Fruit fly (Drosophila melanogaster) whole organism, embryonic: ENCODE results near the gene Osi2.

Source experiments
- Antp ChIP-seq: fragments of 200-800 bp; sonication (Bioruptor generic); optimal IDR thresholded peaks from 3 replicates; lab custom pipeline; 2016; ENCODE audit warnings: missing biosample characterization, missing genetic modification characterization
- B-H2 ChIP-seq: fragments of 200-800 bp; sonication (Bioruptor generic); optimal IDR thresholded peaks from 2 replicates; lab custom pipeline; 2018; ENCODE audit warnings: missing biosample characterization, mild to moderate bottlenecking, missing genetic modification characterization
- CG10267 ChIP-seq: fragments of 200-800 bp; sonication (Bioruptor generic); optimal IDR thresholded peaks from 2 replicates; lab custom pipeline; 2018; ENCODE audit warnings: missing biosample characterization, mild to moderate bottlenecking, missing genetic modification characterization, moderate library complexity
- CG10321 ChIP-seq: fragments of 200-800 bp; sonication (Bioruptor generic); IDR thresholded peaks from 2 replicates; pipeline ENCODE4 v1.3.6; 2022; ENCODE audit warnings: missing biosample characterization, missing genetic modification characterization
- CG11456 ChIP-seq: fragments of 200-800 bp; sonication (Bioruptor generic); IDR thresholded peaks from 3 replicates; pipeline ENCODE4 v1.3.6; 2022; ENCODE audit warnings: missing biosample characterization, missing genetic modification characterization
- CG12219 ChIP-seq: fragments of 200-800 bp; sonication (Bioruptor generic); optimal IDR thresholded peaks from 3 replicates; lab custom pipeline; 2018; ENCODE audit warnings: missing biosample characterization, mild to moderate bottlenecking, missing genetic modification characterization
- CG12659 ChIP-seq: fragments of 200-800 bp; sonication (Bioruptor generic); optimal IDR thresholded peaks from 3 replicates; lab custom pipeline; 2017; ENCODE audit warnings: mild to moderate bottlenecking, missing biosample characterization, missing genetic modification reagents, missing genetic modification characterization
- CG12769 ChIP-seq: fragments of 200-800 bp; sonication (Bioruptor generic); optimal IDR thresholded peaks from 2 replicates; lab custom pipeline; 2019; ENCODE audit warnings: missing biosample characterization, mild to moderate bottlenecking, missing genetic modification characterization, moderate library complexity
- CG14710 ChIP-seq: fragments of 200-800 bp; sonication (Bioruptor generic); optimal IDR thresholded peaks from 3 replicates; lab custom pipeline; 2019; ENCODE audit warnings: missing biosample characterization, mild to moderate bottlenecking, missing genetic modification characterization, moderate library complexity
- CG17186 ChIP-seq: fragments of 200-800 bp; sonication (Bioruptor generic); optimal IDR thresholded peaks from 3 replicates; lab custom pipeline; 2017; ENCODE audit warnings: missing biosample characterization, missing genetic modification reagents, missing genetic modification characterization
- CG18764 ChIP-seq: fragments of 200-800 bp; sonication (Bioruptor generic); optimal IDR thresholded peaks from 3 replicates; lab custom pipeline; 2016; ENCODE audit warnings: missing biosample characterization, missing genetic modification characterization
- CG3281 ChIP-seq: fragments of 200-800 bp; sonication (Bioruptor generic); optimal IDR thresholded peaks from 3 replicates; lab custom pipeline; 2017; ENCODE audit warnings: missing biosample characterization, mild to moderate bottlenecking, missing genetic modification characterization
- CG33557 ChIP-seq: fragments of 200-800 bp; sonication (Bioruptor generic); optimal IDR thresholded peaks from 2 replicates; lab custom pipeline; 2019; ENCODE audit warnings: missing biosample characterization, mild to moderate bottlenecking, missing genetic modification characterization, moderate library complexity
- CG43689 ChIP-seq: fragments of 200-800 bp; sonication (Bioruptor generic); IDR thresholded peaks from 2 replicates; pipeline ENCODE4 v1.3.6; 2022; ENCODE audit warnings: missing biosample characterization, missing genetic modification characterization
- CG4854 ChIP-seq: fragments of 200-800 bp; sonication (Bioruptor generic); optimal IDR thresholded peaks from 2 replicates; lab custom pipeline; 2016; ENCODE audit warnings: missing biosample characterization, missing genetic modification characterization, inconsistent platforms
- CG6654 ChIP-seq: fragments of 200-800 bp; sonication (Bioruptor generic); optimal IDR thresholded peaks from 2 replicates; lab custom pipeline; 2017; ENCODE audit warnings: missing biosample characterization, mild to moderate bottlenecking, missing genetic modification characterization
- CG9876 ChIP-seq: fragments of 200-800 bp; sonication (Bioruptor generic); optimal IDR thresholded peaks from 2 replicates; lab custom pipeline; 2016; ENCODE audit warnings: missing biosample characterization, missing genetic modification characterization
- CHES-1-like ChIP-seq: fragments of 200-800 bp; sonication (Bioruptor generic); optimal IDR thresholded peaks from 2 replicates; lab custom pipeline; 2016; ENCODE audit warnings: missing biosample characterization, missing genetic modification characterization
- Dad ChIP-seq: fragments of 200-800 bp; sonication (Bioruptor generic); optimal IDR thresholded peaks from 3 replicates; lab custom pipeline; 2016; ENCODE audit warnings: missing biosample characterization, missing genetic modification characterization
- Deaf1 ChIP-seq: fragments of 200-800 bp; optimal IDR thresholded peaks from 3 replicates; lab custom pipeline; 2019; ENCODE audit warnings: missing biosample characterization, mild to moderate bottlenecking, missing genetic modification characterization, moderate library complexity
- Dref ChIP-seq: fragments of 200-800 bp; sonication (Bioruptor generic); IDR thresholded peaks from 2 replicates; pipeline ENCODE4 v1.3.6; 2022; ENCODE audit warnings: missing biosample characterization, missing genetic modification characterization
- Ets65A ChIP-seq: fragments of 200-800 bp; sonication (Bioruptor generic); peaks from one replicate; lab custom pipeline; 2016; ENCODE audit warnings: missing biosample characterization, missing genetic modification characterization
- Hmr ChIP-seq: fragments of 200-800 bp; sonication (Bioruptor generic); optimal IDR thresholded peaks from 3 replicates; lab custom pipeline; 2017; ENCODE audit warnings: mild to moderate bottlenecking, missing biosample characterization, missing genetic modification reagents, missing genetic modification characterization
- Kr ChIP-seq: fragments of 200-800 bp; sonication (Bioruptor generic); optimal IDR thresholded peaks from 2 replicates; lab custom pipeline; 2017; ENCODE audit warnings: missing biosample characterization, mild to moderate bottlenecking, missing genetic modification characterization
- Nf-YA ChIP-seq: fragments of 200-800 bp; sonication (Bioruptor generic); IDR thresholded peaks from 2 replicates; pipeline ENCODE4 v1.3.6; 2022; ENCODE audit warnings: missing biosample characterization, missing genetic modification characterization
- Nf-YC ChIP-seq: fragments of 200-800 bp; optimal IDR thresholded peaks from 3 replicates; lab custom pipeline; 2019; ENCODE audit warnings: missing biosample characterization, mild to moderate bottlenecking, missing genetic modification characterization, moderate library complexity
- Scr ChIP-seq: fragments of 200-800 bp; sonication (Bioruptor generic); IDR thresholded peaks from 2 replicates; pipeline ENCODE4 v1.3.6; 2022; ENCODE audit warnings: missing biosample characterization, missing genetic modification characterization; ENCODE audit not compliant: partially characterized antibody
- Usf ChIP-seq: fragments of 200-800 bp; sonication (Bioruptor generic); optimal IDR thresholded peaks from 2 replicates; lab custom pipeline; 2017; ENCODE audit warnings: missing genotype, missing biosample characterization, missing genetic modification characterization
- ac ChIP-seq: fragments of 200-800 bp; sonication (Bioruptor generic); optimal IDR thresholded peaks from 3 replicates; lab custom pipeline; 2017; ENCODE audit warnings: missing biosample characterization, mild to moderate bottlenecking, missing genetic modification characterization
- amos ChIP-seq: fragments of 200-800 bp; sonication (Bioruptor generic); IDR thresholded peaks from 2 replicates; pipeline ENCODE4 v1.3.6; 2022; ENCODE audit warnings: missing biosample characterization, missing genetic modification characterization; ENCODE audit not compliant: partially characterized antibody
- az2 ChIP-seq: fragments of 200-800 bp; sonication (Bioruptor generic); optimal IDR thresholded peaks from 3 replicates; lab custom pipeline; 2016; ENCODE audit warnings: missing biosample characterization, missing genetic modification characterization
- btn ChIP-seq: fragments of 200-800 bp; sonication (Bioruptor generic); optimal IDR thresholded peaks from 2 replicates; lab custom pipeline; 2016; ENCODE audit warnings: missing biosample characterization, missing genetic modification characterization
- chinmo ChIP-seq: fragments of 200-800 bp; sonication (Bioruptor generic); IDR thresholded peaks from 4 replicates; pipeline ENCODE4 v1.3.6; 2022; ENCODE audit warnings: missing biosample characterization, missing genetic modification characterization; ENCODE audit not compliant: partially characterized antibody
- chm ChIP-seq: fragments of 200-800 bp; sonication (Bioruptor generic); IDR thresholded peaks from 2 replicates; pipeline ENCODE4 v1.3.6; 2022; ENCODE audit warnings: missing biosample characterization, missing genetic modification characterization
- cwo ChIP-seq: fragments of 200-800 bp; sonication (Bioruptor generic); optimal IDR thresholded peaks from 3 replicates; lab custom pipeline; 2017; ENCODE audit warnings: missing biosample characterization, missing genetic modification characterization, mild to moderate bottlenecking, moderate library complexity, missing genetic modification reagents
- gce ChIP-seq: fragments of 200-800 bp; sonication (Bioruptor generic); IDR thresholded peaks from 3 replicates; pipeline ENCODE4 v1.3.6; 2022; ENCODE audit warnings: missing biosample characterization, missing genetic modification characterization
- gro ChIP-seq: fragments of 200-800 bp; sonication (Bioruptor generic); optimal IDR thresholded peaks from 2 replicates; lab custom pipeline; 2016; ENCODE audit warnings: missing biosample characterization, missing genetic modification characterization
- lola ChIP-seq, 3 experiments: fragments of >200 bp in 2 of 3; fragments of 200-800 bp in 1 of 3; sonication (Bioruptor generic) in 1 of 3; optimal IDR thresholded peaks; 2 replicates each; lab custom pipeline; 2017 to 2019; ENCODE audit warnings: missing biosample characterization in 3 of 3, missing genetic modification characterization in 3 of 3, mild to moderate bottlenecking in 1 of 3, moderate library complexity in 1 of 3
- mam ChIP-seq: fragments of 200-800 bp; sonication (Bioruptor generic); optimal IDR thresholded peaks from 3 replicates; lab custom pipeline; 2016; ENCODE audit warnings: missing biosample characterization, missing genetic modification characterization
- pfk ChIP-seq: fragments of 200-800 bp; sonication (Bioruptor generic); optimal IDR thresholded peaks from 2 replicates; lab custom pipeline; 2018; ENCODE audit warnings: missing biosample characterization, mild to moderate bottlenecking, missing genetic modification characterization, moderate library complexity
- pho ChIP-seq: fragments of 200-800 bp; sonication (Bioruptor generic); optimal IDR thresholded peaks from 2 replicates; lab custom pipeline; 2016; ENCODE audit warnings: missing biosample characterization, missing genetic modification characterization
- run ChIP-seq: fragments of 200-800 bp; sonication (Bioruptor generic); optimal IDR thresholded peaks from 3 replicates; lab custom pipeline; 2018; ENCODE audit warnings: missing biosample characterization, mild to moderate bottlenecking, missing genetic modification characterization
- schlank ChIP-seq: fragments of 200-800 bp; sonication (Bioruptor generic); optimal IDR thresholded peaks from 2 replicates; lab custom pipeline; 2018; ENCODE audit warnings: missing biosample characterization, mild to moderate bottlenecking, missing genetic modification characterization
- seq ChIP-seq: fragments of 200-800 bp; sonication (Bioruptor generic); IDR thresholded peaks from 2 replicates; pipeline ENCODE4 v1.3.6; 2022; ENCODE audit warnings: missing biosample characterization, missing genetic modification characterization
- sna ChIP-seq: fragments of 200-800 bp; sonication (Bioruptor generic); IDR thresholded peaks from 2 replicates; pipeline ENCODE4 v1.3.6; 2022; ENCODE audit warnings: missing biosample characterization, missing genetic modification characterization; ENCODE audit not compliant: partially characterized antibody
- sob ChIP-seq: fragments of 200-800 bp; sonication (Bioruptor generic); IDR thresholded peaks from 2 replicates; pipeline ENCODE4 v1.3.6; 2022; ENCODE audit warnings: missing biosample characterization, missing genetic modification characterization
- tap ChIP-seq: fragments of 200-800 bp; optimal IDR thresholded peaks from 3 replicates; lab custom pipeline; 2019; ENCODE audit warnings: missing biosample characterization, mild to moderate bottlenecking, missing genetic modification characterization, moderate library complexity
- zen2 ChIP-seq: fragments of 200-800 bp; sonication (Bioruptor generic); IDR thresholded peaks from 3 replicates; pipeline ENCODE4 v1.3.6; 2022; ENCODE audit warnings: missing biosample characterization, missing genetic modification characterization; ENCODE audit not compliant: partially characterized antibody

Osi2 gene

DNA sequence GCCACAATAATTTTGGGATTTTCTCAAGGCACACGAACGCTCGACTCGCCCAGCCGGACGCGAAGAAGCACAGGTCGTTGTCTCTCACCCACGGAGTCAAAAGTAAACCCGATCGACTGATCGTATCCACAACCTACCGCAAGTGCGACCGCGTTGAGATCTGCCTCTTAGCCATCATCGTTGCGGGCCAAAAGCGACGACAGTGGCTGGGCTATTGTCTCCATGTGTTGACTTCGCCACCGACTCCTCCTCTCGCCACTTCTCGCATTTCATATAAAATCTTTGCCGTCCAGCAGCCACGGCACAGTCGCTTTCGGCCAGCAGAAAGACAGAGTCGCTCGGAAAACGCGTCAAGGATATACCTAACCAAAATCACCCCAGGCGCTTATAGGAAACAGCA is at the start of gene Osi2:
Gene Osi2 (plus strand): TSS at position 301 of the 400 bp plus-strand sequence.
- no peak for TF ChIP-seq pfk
- TF ChIP-seq Antp (GFP tag; lab: Kevin White, UChicago): no peak
- TF ChIP-seq Deaf1 (tag; lab: Kevin White, UChicago): peak; percentile 65
- no peak for TF ChIP-seq CG17186 (GFP tag; lab: Kevin White, UChicago)
- TF ChIP-seq gro: no peak
- TF ChIP-seq Ets65A (GFP tag; lab: Kevin White, UChicago): peak; percentile 33
- TF ChIP-seq CG12769 (tag; lab: Kevin White, UChicago): peak; percentile 0
- TF ChIP-seq mam (GFP tag; lab: Kevin White, UChicago): no peak

DNA sequence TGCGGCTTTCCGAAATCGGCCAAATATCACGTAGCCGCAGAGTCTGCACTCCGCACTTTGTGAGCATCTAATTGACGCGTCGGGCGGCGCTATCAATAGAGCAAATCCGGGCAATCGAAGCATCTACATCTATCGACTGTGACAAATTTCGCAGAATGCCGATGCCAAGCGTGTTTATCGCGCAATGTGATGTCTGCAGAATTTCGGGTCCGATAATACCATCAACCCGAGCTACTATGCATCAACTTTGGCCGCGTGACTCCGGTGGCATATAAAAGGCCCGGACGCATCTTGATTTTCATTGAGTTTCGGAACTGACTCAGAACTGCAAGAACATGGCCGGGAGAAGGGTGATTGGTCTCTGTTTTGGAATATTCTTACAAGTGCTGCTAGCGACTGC is 42.0 kb upstream of the Osi2 start, which contains the start of gene CG1077:
Gene CG1077 (plus strand): TSS at position 301 of the 400 bp plus-strand sequence.
- TF ChIP-seq lola (GFP tag; optimal IDR thresholded peaks at IDR 0.05; lab: Kevin White, UChicago) (no peak), tap (tag; lab: Kevin White, UChicago) (no peak), run (tag; lab: Kevin White, UChicago) (no peak), ac (GFP tag; lab: Kevin White, UChicago) (no peak), CG43689 (no peak), pho (GFP tag; lab: Kevin White, UChicago) (no peak), chinmo (GFP tag; lab: Robert Waterston, UW) (0 out of 4 replicates have a peak, but pooled peaks have one; percentile 15), Kr (no peak)

DNA sequence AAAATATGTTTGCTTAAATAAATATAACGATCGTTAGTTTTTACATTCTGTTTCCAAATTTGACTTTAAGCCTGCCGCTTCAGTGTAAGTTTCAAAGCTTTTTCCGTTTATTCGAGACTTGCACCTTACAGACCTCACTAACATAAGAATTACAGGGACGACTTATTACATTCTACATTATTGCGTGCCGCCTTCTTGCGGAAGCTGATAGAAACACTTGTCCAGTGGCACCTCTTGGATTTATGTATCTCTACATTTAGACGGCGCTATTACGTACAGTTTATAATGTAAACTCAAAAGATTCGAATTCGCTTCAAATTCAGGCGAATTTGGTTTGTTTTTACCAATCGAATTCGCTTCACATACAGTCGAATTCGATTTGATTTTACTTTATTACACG is 38.4 kb upstream of the Osi2 start:
- no peak for TF ChIP-seq zen2 (GFP tag; lab: Robert Waterston, UW)
- no peak for TF ChIP-seq seq
- no peak for TF ChIP-seq CG12659 (GFP tag; lab: Kevin White, UChicago)
- no peak for TF ChIP-seq CG18764
- TF ChIP-seq gce (GFP tag; lab: Robert Waterston, UW): no peak
- no peak for TF ChIP-seq CG12219 (GFP tag; lab: Kevin White, UChicago)
- no peak for TF ChIP-seq sna (GFP tag; lab: Robert Waterston, UW)
- TF ChIP-seq CG10321 (GFP tag; lab: Robert Waterston, UW): no peak
- no peak for TF ChIP-seq Nf-YC (tag; lab: Kevin White, UChicago)
- peak; percentile 39 for TF ChIP-seq CG9876
- TF ChIP-seq chm: no peak
- TF ChIP-seq CG14710: peak; percentile 39
- TF ChIP-seq btn: no peak
- peak; percentile 7 for TF ChIP-seq CG10267 (tag; lab: Kevin White, UChicago)
- TF ChIP-seq B-H2 (GFP tag; lab: Kevin White, UChicago): no peak
- TF ChIP-seq CG11456: peak; percentile 60; the same call in 2 of the 3 replicates
- no peak for TF ChIP-seq CG3281 (GFP tag; lab: Kevin White, UChicago)
- no peak for TF ChIP-seq Dad (GFP tag; lab: Kevin White, UChicago)
- no peak for TF ChIP-seq Scr (GFP tag; lab: Robert Waterston, UW)
- no peak for TF ChIP-seq run (tag; lab: Kevin White, UChicago)
- TF ChIP-seq cwo (GFP tag; lab: Kevin White, UChicago): no peak
- no peak for TF ChIP-seq az2 (GFP tag; lab: Kevin White, UChicago)
- TF ChIP-seq amos (GFP tag; lab: Robert Waterston, UW): peak; percentile 75
- no peak for TF ChIP-seq ac (GFP tag; lab: Kevin White, UChicago)
- no peak for TF ChIP-seq Dref (GFP tag; lab: Robert Waterston, UW)
- TF ChIP-seq CHES-1-like (GFP tag; lab: Kevin White, UChicago): no peak
- TF ChIP-seq CG33557: no peak
- peak; percentile 8 for TF ChIP-seq CG4854 (GFP tag; lab: Kevin White, UChicago)
- TF ChIP-seq Hmr (GFP tag; lab: Kevin White, UChicago): peak; percentile 61
- no peak for TF ChIP-seq schlank (tag; lab: Kevin White, UChicago)
- TF ChIP-seq Usf (GFP tag; lab: Kevin White, UChicago): no peak
- TF ChIP-seq Nf-YA (GFP tag; lab: Robert Waterston, UW): no peak
- TF ChIP-seq CG6654 (GFP tag; lab: Kevin White, UChicago): no peak
- no peak for TF ChIP-seq sob (GFP tag; lab: Robert Waterston, UW)
